Fruit fly (Drosophila melanogaster) S2 (cell line): Measurements from ENCODE around the gene CG14234.

Experiments used
- CG8478 ChIP-seq: fragments of >200 bp; optimal IDR thresholded peaks from 2 replicates; lab custom pipeline; 2018
- CTCF ChIP-seq, 2 experiments: fragments of >200 bp; optimal IDR thresholded peaks; 2 replicates each; lab custom pipeline; 2018

DNA sequence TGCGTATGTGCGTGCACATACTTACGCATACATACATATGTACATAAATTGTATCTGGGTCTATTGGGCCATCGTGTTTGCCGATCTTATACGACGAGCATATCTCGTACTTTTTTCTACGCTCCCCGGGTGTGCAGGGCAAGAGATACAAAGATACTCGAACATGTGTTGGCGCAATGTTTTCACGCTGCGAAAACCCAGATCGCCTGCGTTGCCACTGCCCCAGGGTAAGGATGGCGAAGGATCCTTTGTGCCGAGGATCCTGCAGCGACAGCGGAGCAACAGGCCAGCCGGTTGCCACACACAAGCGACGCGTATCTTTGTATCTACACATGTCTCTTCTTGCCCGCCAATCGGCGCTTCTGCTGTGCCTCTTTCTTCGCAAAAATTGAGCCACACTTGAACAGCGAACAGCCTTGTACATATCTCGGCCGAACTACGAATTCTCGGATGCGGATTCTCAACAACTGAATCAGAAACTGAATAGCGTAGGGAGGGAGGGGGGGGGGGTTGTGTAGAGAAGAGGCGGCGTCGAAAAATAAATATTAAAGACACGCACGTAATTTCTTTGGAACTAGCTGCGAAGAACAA, 39.8 kb downstream of the CG14234 start:
- TF ChIP-seq CTCF (optimal IDR thresholded peaks at IDR 0.05; lab: Kevin White, UChicago) (no peak), CG8478 (lab: Kevin White, UChicago) (no peak)
